Worm (Caenorhabditis elegans) whole organism, young adult: ENCODE measurements around the gene F38A5.6.
A peak's percentile ranks its signal among the peaks of the same experiment; 100 is the strongest.

Experiments
- B0261.1 ChIP-seq: sonication (generic microtip); optimal IDR thresholded peaks from 2 replicates; lab custom pipeline; 2016; ENCODE audit warnings: mild to moderate bottlenecking, missing genetic modification characterization, moderate library complexity, missing compliant biosample characterization
- F10E7.11 ChIP-seq: sonication (generic microtip); optimal IDR thresholded peaks from 2 replicates; lab custom pipeline; 2017; ENCODE audit warnings: mild to moderate bottlenecking, missing genetic modification characterization, moderate library complexity, missing compliant biosample characterization
- F33H1.4 ChIP-seq: fragments of 200-800 bp; sonication (Bioruptor generic); IDR thresholded peaks from 2 replicates; pipeline ENCODE4 v1.3.6; 2022; ENCODE audit warnings: missing genetic modification reagents, missing genetic modification characterization, missing compliant biosample characterization
- F39B2.1 ChIP-seq: fragments of 200-800 bp; sonication (Bioruptor generic); IDR thresholded peaks from 2 replicates; pipeline ENCODE4 v1.3.6; 2022; ENCODE audit warnings: missing genetic modification reagents, missing genetic modification characterization, missing compliant biosample characterization
- F49E8.2 ChIP-seq: sonication (generic microtip); optimal IDR thresholded peaks from 3 replicates; lab custom pipeline; 2017; ENCODE audit warnings: missing genetic modification characterization, mild to moderate bottlenecking, missing compliant biosample characterization, antibody characterized with exemption, moderate library complexity; ENCODE audit not compliant: insufficient read depth
- T07F8.4 ChIP-seq: sonication (generic microtip); optimal IDR thresholded peaks from 2 replicates; lab custom pipeline; 2016; ENCODE audit warnings: mild to moderate bottlenecking, missing genetic modification characterization, moderate library complexity, missing compliant biosample characterization
- T26A5.8 ChIP-seq: sonication (generic microtip); optimal IDR thresholded peaks from 2 replicates; lab custom pipeline; 2016; ENCODE audit warnings: missing genetic modification characterization, missing compliant biosample characterization
- Y53F4B.3 ChIP-seq: fragments of 200-800 bp; sonication (Bioruptor generic); IDR thresholded peaks from 2 replicates; pipeline ENCODE4 v1.3.6; 2022; ENCODE audit warnings: missing genetic modification reagents, missing genetic modification characterization, missing compliant biosample characterization
- Y53G8AR.9 ChIP-seq: fragments of 200-800 bp; sonication (Bioruptor generic); conservative IDR thresholded peaks from 2 replicates; pipeline ENCODE4 v1.3.6; 2022; ENCODE audit warnings: missing genetic modification reagents, missing genetic modification characterization, missing compliant biosample characterization
- Y56A3A.18 ChIP-seq: fragments of 200-800 bp; sonication (Bioruptor generic); IDR thresholded peaks from 2 replicates; pipeline ENCODE4 v1.3.6; 2022; ENCODE audit warnings: missing genetic modification reagents, missing genetic modification characterization, missing compliant biosample characterization
- Y95B8A.8 ChIP-seq: fragments of 200-800 bp; sonication (Bioruptor generic); IDR thresholded peaks from 2 replicates; pipeline ENCODE4 v1.3.6; 2022; ENCODE audit warnings: missing genetic modification reagents, missing genetic modification characterization, missing compliant biosample characterization
- ama-1 ChIP-seq, 3 experiments: fragments of 150-350 bp in 1 of 3; sonication (generic microtip) in 2 of 3; optimal IDR thresholded peaks; 2 replicates each; lab custom pipeline; 2014 to 2018; ENCODE audit warnings: missing biosample characterization in 2 of 3, missing genetic modification characterization in 2 of 3, missing genetic modification reagents in 2 of 3
- aptf-3 ChIP-seq: fragments of 200-800 bp; sonication (Bioruptor generic); IDR thresholded peaks from 2 replicates; pipeline ENCODE4 v1.3.6; 2022; ENCODE audit warnings: missing genetic modification characterization, missing compliant biosample characterization
- athp-1 ChIP-seq: sonication (generic microtip); optimal IDR thresholded peaks from 2 replicates; lab custom pipeline; 2017; ENCODE audit warnings: mild to moderate bottlenecking, missing genetic modification characterization, missing compliant biosample characterization
- attf-5 ChIP-seq: fragments of 200-800 bp; sonication (Bioruptor generic); optimal IDR thresholded peaks from 2 replicates; lab custom pipeline; 2018; ENCODE audit warnings: mild to moderate bottlenecking, missing genetic modification characterization, missing compliant biosample characterization
- bed-1 ChIP-seq: fragments of 200-800 bp; sonication (Bioruptor generic); IDR thresholded peaks from 2 replicates; pipeline ENCODE4 v1.3.6; 2022; ENCODE audit warnings: missing genetic modification reagents, missing genetic modification characterization, missing compliant biosample characterization
- cebp-1 ChIP-seq, 2 experiments: fragments of 200-800 bp in 1 of 2; sonication (Bioruptor generic) in 1 of 2; sonication (generic microtip) in 1 of 2; IDR thresholded peaks in 1 of 2; optimal IDR thresholded peaks in 1 of 2; 2 replicates each; pipeline versions ENCODE4 v1.3.6 to Lab custom; 2017 to 2022; ENCODE audit warnings: missing compliant biosample characterization in 2 of 2, missing genetic modification characterization in 2 of 2, mild to moderate bottlenecking in 1 of 2, missing genetic modification reagents in 1 of 2, moderate library complexity in 1 of 2
- ceh-58 ChIP-seq: fragments of 200-800 bp; sonication (Bioruptor generic); IDR thresholded peaks from 2 replicates; pipeline ENCODE4 v1.3.6; 2022; ENCODE audit warnings: missing genetic modification characterization, missing compliant biosample characterization
- ceh-79 ChIP-seq: sonication (generic microtip); optimal IDR thresholded peaks from 2 replicates; lab custom pipeline; 2017; ENCODE audit warnings: mild to moderate bottlenecking, missing genetic modification characterization, missing compliant biosample characterization
- ceh-91 ChIP-seq: fragments of 200-800 bp; sonication (Bioruptor generic); IDR thresholded peaks from 2 replicates; pipeline ENCODE4 v1.3.6; 2022; ENCODE audit warnings: missing genetic modification reagents, missing genetic modification characterization, missing compliant biosample characterization
- chd-7 ChIP-seq: sonication (generic microtip); optimal IDR thresholded peaks from 2 replicates; lab custom pipeline; 2016; ENCODE audit warnings: mild to moderate bottlenecking, missing genetic modification characterization, moderate library complexity, missing compliant biosample characterization
- egl-44 ChIP-seq: fragments of 200-800 bp; sonication (Bioruptor generic); IDR thresholded peaks from 2 replicates; pipeline ENCODE4 v1.3.6; 2022; ENCODE audit warnings: missing genetic modification reagents, missing genetic modification characterization, missing compliant biosample characterization
- ekl-4 ChIP-seq: fragments of 200-800 bp; sonication (Bioruptor generic); IDR thresholded peaks from 2 replicates; pipeline ENCODE4 v1.3.6; 2022; ENCODE audit warnings: missing genetic modification reagents, missing genetic modification characterization, missing compliant biosample characterization
- hlh-12 ChIP-seq: sonication (generic microtip); optimal IDR thresholded peaks from 2 replicates; lab custom pipeline; 2016; ENCODE audit warnings: missing genetic modification characterization, missing compliant biosample characterization
- hlh-26 ChIP-seq: fragments of 200-800 bp; sonication (Bioruptor generic); conservative IDR thresholded peaks from 2 replicates; pipeline ENCODE4 v1.3.6; 2022; ENCODE audit warnings: missing genetic modification reagents, missing genetic modification characterization, missing compliant biosample characterization
- hmg-1.2 ChIP-seq: fragments of 200-800 bp; sonication (Bioruptor generic); IDR thresholded peaks from 2 replicates; pipeline ENCODE4 v1.3.6; 2022; ENCODE audit warnings: missing genetic modification reagents, missing genetic modification characterization, missing compliant biosample characterization
- let-607 ChIP-seq, 2 experiments: fragments of 200-800 bp in 1 of 2; sonication (Bioruptor generic) in 1 of 2; sonication (generic microtip) in 1 of 2; optimal IDR thresholded peaks; 2 replicates each; lab custom pipeline; 2016 to 2018; ENCODE audit warnings: mild to moderate bottlenecking in 2 of 2, missing compliant biosample characterization in 2 of 2, missing genetic modification characterization in 2 of 2, moderate library complexity in 2 of 2, missing genotype in 1 of 2
- lsl-1 ChIP-seq: fragments of 200-800 bp; sonication (Bioruptor generic); optimal IDR thresholded peaks from 2 replicates; lab custom pipeline; 2018; ENCODE audit warnings: mild to moderate bottlenecking, missing genetic modification characterization, moderate library complexity, missing compliant biosample characterization
- mel-28 ChIP-seq: sonication (generic microtip); optimal IDR thresholded peaks from 2 replicates; lab custom pipeline; 2016; ENCODE audit warnings: borderline replicate concordance, mild to moderate bottlenecking, missing genetic modification characterization, missing compliant biosample characterization
- mes-4 ChIP-seq: sonication (generic microtip); optimal IDR thresholded peaks from 2 replicates; lab custom pipeline; 2016; ENCODE audit warnings: missing genotype, missing genetic modification characterization, missing compliant biosample characterization
- mxl-1 ChIP-seq: sonication (generic microtip); optimal IDR thresholded peaks from 2 replicates; lab custom pipeline; 2016; ENCODE audit warnings: missing genetic modification characterization, missing compliant biosample characterization
- nfya-2 ChIP-seq: fragments of 200-800 bp; sonication (Bioruptor generic); IDR thresholded peaks from 2 replicates; pipeline ENCODE4 v1.3.6; 2022; ENCODE audit warnings: missing genetic modification reagents, missing genetic modification characterization, missing compliant biosample characterization
- nfyb-1 ChIP-seq: fragments of 200-800 bp; sonication (Bioruptor generic); IDR thresholded peaks from 2 replicates; pipeline ENCODE4 v1.3.6; 2022; ENCODE audit warnings: missing genetic modification reagents, missing genetic modification characterization, missing compliant biosample characterization
- nhr-80 ChIP-seq: sonication (generic microtip); optimal IDR thresholded peaks from 2 replicates; lab custom pipeline; 2016; ENCODE audit warnings: missing genetic modification characterization, missing compliant biosample characterization
- nhr-90 ChIP-seq: sonication (generic microtip); optimal IDR thresholded peaks from 2 replicates; lab custom pipeline; 2016; ENCODE audit warnings: missing genotype, mild to moderate bottlenecking, missing genetic modification characterization, missing compliant biosample characterization
- rcor-1 ChIP-seq: fragments of 200-800 bp; sonication (Bioruptor generic); IDR thresholded peaks from 2 replicates; pipeline ENCODE4 v1.3.6; 2022; ENCODE audit warnings: missing genetic modification reagents, missing genetic modification characterization, missing compliant biosample characterization
- rec-8 ChIP-seq, 2 experiments: sonication (generic microtip); optimal IDR thresholded peaks; 2 replicates each; lab custom pipeline; 2016; ENCODE audit warnings: mild to moderate bottlenecking in 2 of 2, missing genetic modification characterization in 2 of 2, missing genetic modification reagents in 2 of 2, missing genotype in 2 of 2, missing biosample characterization in 1 of 2, missing compliant biosample characterization in 1 of 2, moderate library complexity in 1 of 2
- snpc-4 ChIP-seq, 5 experiments: fragments of 150-350 bp in 1 of 5; sonication (generic microtip) in 4 of 5; optimal IDR thresholded peaks; 2 replicates each; lab custom pipeline; 2014 to 2018; ENCODE audit warnings: missing genetic modification characterization in 5 of 5, missing biosample characterization in 3 of 5, antibody characterized with exemption in 2 of 5, mild to moderate bottlenecking in 2 of 5, missing compliant biosample characterization in 2 of 5, missing genotype in 2 of 5, moderate library complexity in 2 of 5, missing genetic modification reagents in 1 of 5
- sptf-2 ChIP-seq: fragments of 200-800 bp; sonication (Bioruptor generic); optimal IDR thresholded peaks from 2 replicates; lab custom pipeline; 2018; ENCODE audit warnings: mild to moderate bottlenecking, missing genetic modification characterization, missing compliant biosample characterization
- tbp1 ChIP-seq: fragments of 200-800 bp; sonication (Bioruptor generic); optimal IDR thresholded peaks from 2 replicates; lab custom pipeline; 2018; ENCODE audit warnings: mild to moderate bottlenecking, missing genetic modification characterization, missing compliant biosample characterization
- zfh-2 ChIP-seq: fragments of 200-800 bp; sonication (Bioruptor generic); conservative IDR thresholded peaks from 2 replicates; pipeline ENCODE4 v1.3.6; 2022; ENCODE audit warnings: missing genetic modification reagents, missing genetic modification characterization, missing compliant biosample characterization
- ztf-18 ChIP-seq: sonication (generic microtip); optimal IDR thresholded peaks from 2 replicates; lab custom pipeline; 2016; ENCODE audit warnings: missing genotype, mild to moderate bottlenecking, missing genetic modification characterization, missing compliant biosample characterization
- ztf-22 ChIP-seq: fragments of 200-800 bp; sonication (Bioruptor generic); optimal IDR thresholded peaks from 2 replicates; lab custom pipeline; 2018; ENCODE audit warnings: mild to moderate bottlenecking, missing genetic modification characterization, moderate library complexity, missing compliant biosample characterization
- ztf-26 ChIP-seq: sonication (generic microtip); optimal IDR thresholded peaks from 2 replicates; lab custom pipeline; 2017; ENCODE audit warnings: missing genetic modification characterization, missing compliant biosample characterization

The F38A5.6 gene

ce11 chrIV:6574343-6574742 is 22.9 kb downstream of the F38A5.6 start:
- TF ChIP-seq Y56A3A.18 (0 out of 2 replicates have a peak, but pooled peaks have one; percentile 10), nhr-80 (peak; percentile 94), let-607 (tag; optimal IDR thresholded peaks at IDR 0.05; lab: Kevin White, UChicago) (peak; percentile 27 to 79), nfyb-1 (peak; percentile 51; the same call in 1 of the 2 replicates), cebp-1 (GFP tag; IDR thresholded peaks at IDR 0.05; lab: Robert Waterston, UW) (no peak), cebp-1 (tag; optimal IDR thresholded peaks at IDR 0.05; lab: Kevin White, UChicago) (peak; percentile 47), nfya-2 (GFP tag; lab: Robert Waterston, UW) (no peak), T26A5.8 (tag; lab: Kevin White, UChicago) (no peak), attf-5 (GFP tag; lab: Kevin White, UChicago) (peak; percentile 30)

ce11 chrIV:6572655-6573054 is 24.5 kb downstream of the F38A5.6 start:
- TF ChIP-seq ceh-79 (tag; lab: Kevin White, UChicago) = no peak
- no peak for TF ChIP-seq F49E8.2
- TF ChIP-seq sptf-2 (GFP tag; lab: Kevin White, UChicago) = no peak
- TF ChIP-seq lsl-1 (GFP tag; lab: Kevin White, UChicago) = no peak
- no peak for TF ChIP-seq rec-8 (tag; optimal IDR thresholded peaks at IDR 0.05; lab: Kevin White, UChicago)
- TF ChIP-seq nhr-80 = peak; percentile 12
- no peak for TF ChIP-seq zfh-2 (GFP tag; lab: Robert Waterston, UW)
- no peak for TF ChIP-seq chd-7 (tag; lab: Kevin White, UChicago)
- TF ChIP-seq egl-44 (GFP tag; lab: Robert Waterston, UW) = no peak
- TF ChIP-seq cebp-1 (GFP tag; IDR thresholded peaks at IDR 0.05; lab: Robert Waterston, UW) = no peak
- peak; percentile 47 for TF ChIP-seq cebp-1 (tag; optimal IDR thresholded peaks at IDR 0.05; lab: Kevin White, UChicago)
- no peak for TF ChIP-seq F39B2.1 (GFP tag; lab: Robert Waterston, UW)
- peak; percentile 74 for TF ChIP-seq hmg-1.2 (GFP tag; lab: Robert Waterston, UW)
- no peak for TF ChIP-seq hlh-12
- no peak for TF ChIP-seq T07F8.4 (tag; lab: Kevin White, UChicago)
- no peak for TF ChIP-seq ztf-18
- TF ChIP-seq aptf-3 (GFP tag; lab: Robert Waterston, UW) = no peak
- TF ChIP-seq ceh-91 (GFP tag; lab: Robert Waterston, UW) = no peak
- TF ChIP-seq ztf-22 (GFP tag; lab: Kevin White, UChicago) = no peak
- TF ChIP-seq B0261.1 (tag; lab: Kevin White, UChicago) = no peak
- no peak for TF ChIP-seq bed-1 (GFP tag; lab: Robert Waterston, UW)
- TF ChIP-seq rcor-1 (GFP tag; lab: Robert Waterston, UW) = no peak
- TF ChIP-seq Y95B8A.8 (GFP tag; lab: Robert Waterston, UW) = no peak
- no peak for TF ChIP-seq nhr-90
- TF ChIP-seq Y53F4B.3 = no peak
- no peak for TF ChIP-seq mel-28 (tag; lab: Kevin White, UChicago)
- no peak for TF ChIP-seq F10E7.11 (tag; lab: Kevin White, UChicago)

DNA sequence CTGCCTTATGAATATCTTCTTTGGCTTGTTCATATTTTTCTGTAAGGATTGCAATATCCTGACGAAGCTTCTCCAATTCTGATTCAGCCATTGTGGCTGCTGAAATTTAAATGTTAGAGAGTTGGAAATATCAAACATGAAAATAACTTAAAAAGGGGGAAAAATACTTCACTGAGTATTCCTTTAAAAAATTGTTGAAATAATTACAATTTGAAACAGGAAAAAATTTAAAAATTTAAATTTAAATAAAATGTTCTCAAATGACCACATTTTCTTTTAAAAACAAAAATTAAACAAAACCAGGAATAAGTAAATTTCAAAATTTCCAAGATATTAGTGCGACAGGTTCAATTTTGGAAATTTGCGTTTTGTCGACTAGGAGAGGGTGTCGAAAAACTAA is 25.0 kb downstream of the F38A5.6 start, which contains the start of gene bicd-1:
bicd-1 (minus strand) TSS at position 101 of the 400 bp plus-strand sequence.
- TF ChIP-seq F39B2.1 (GFP tag; lab: Robert Waterston, UW) (no peak), rec-8 (tag; optimal IDR thresholded peaks at IDR 0.05; lab: Kevin White, UChicago) (no peak), Y53G8AR.9 (GFP tag; lab: Robert Waterston, UW) (no peak), B0261.1 (tag; lab: Kevin White, UChicago) (no peak), ekl-4 (GFP tag; lab: Robert Waterston, UW) (no peak), tbp1 (GFP tag; lab: Kevin White, UChicago) (no peak), snpc-4 (GFP tag; optimal IDR thresholded peaks at IDR 0.05; lab: Kevin White, UChicago) (no peak), snpc-4 (tag; optimal IDR thresholded peaks at IDR 0.05; lab: Kevin White, UChicago) (no peak), ztf-26 (tag; lab: Kevin White, UChicago) (no peak), ceh-58 (GFP tag; lab: Robert Waterston, UW) (no peak), mxl-1 (no peak), Y53F4B.3 (no peak), mes-4 (tag; lab: Kevin White, UChicago) (no peak), athp-1 (tag; lab: Kevin White, UChicago) (no peak), F33H1.4 (GFP tag; lab: Robert Waterston, UW) (no peak), hlh-26 (GFP tag; lab: Robert Waterston, UW) (no peak), aptf-3 (GFP tag; lab: Robert Waterston, UW) (no peak), ama-1 (optimal IDR thresholded peaks at IDR 0.05; lab: Kevin White, UChicago) (no peak), ama-1 (GFP tag; optimal IDR thresholded peaks at IDR 0.05; lab: Kevin White, UChicago) (no peak)
- TF ChIP-seq, all 124 proteins: peak for 0
